Worm (Caenorhabditis elegans): ENCODE results near the gene F44E7.4.
"Not testable (repeated sequence)": the region's sequence is repeated elsewhere in the genome, so short reads cannot be mapped to it uniquely, and the experiment has no call there.

DNA sequence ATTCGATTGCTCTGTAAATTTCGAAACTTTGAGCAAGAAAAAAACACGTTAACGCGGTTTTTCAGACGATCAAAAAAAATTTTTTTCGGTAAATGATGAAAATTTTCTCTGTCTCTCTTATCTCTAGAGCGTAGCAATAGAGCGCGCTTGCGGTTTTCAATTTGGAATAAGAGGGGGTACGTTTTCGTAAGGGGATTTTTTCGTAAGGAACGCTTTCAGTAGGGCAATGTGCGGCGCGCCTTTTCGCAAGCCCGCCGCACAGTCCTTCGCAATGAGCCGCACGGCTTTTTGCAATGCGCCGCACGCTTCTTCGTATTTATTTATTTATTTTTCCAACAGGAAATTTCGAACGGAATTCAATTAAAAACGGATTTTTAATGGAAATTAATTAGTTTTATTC lies at the start of gene F44E7.4:
- not testable (repeated sequence) for TF ChIP-seq nhr-237 (tag; optimal IDR thresholded peaks at IDR 0.05); snpc-4 (tag; optimal IDR thresholded peaks at IDR 0.05); unc-62 (GFP tag; optimal IDR thresholded peaks at IDR 0.05); C34B4.2 (tag; optimal IDR thresholded peaks at IDR 0.05)
- peak; percentile 65 for TF ChIP-seq skn-1 (tag; optimal IDR thresholded peaks at IDR 0.05)

Data from whole organism, L1 larva.